Worm (Caenorhabditis elegans): ENCODE data around the gene T12A7.2.
A peak's percentile ranks its signal among the peaks of the same experiment; 100 is the strongest.

T12A7.2 gene

ce11 chrIV:11717094-11717876 lies 43.6 kb downstream of the T12A7.2 start:
- TF ChIP-seq rnt-1 (tag; optimal IDR thresholded peaks at IDR 0.05) (no peak), ref-2 (tag; optimal IDR thresholded peaks at IDR 0.05) (peak; percentile 59), ceh-48 (tag; optimal IDR thresholded peaks at IDR 0.05) (no peak), unc-42 (tag; optimal IDR thresholded peaks at IDR 0.05) (peak; percentile 98), fkh-10 (GFP tag; optimal IDR thresholded peaks at IDR 0.05) (peak; percentile 20)

DNA sequence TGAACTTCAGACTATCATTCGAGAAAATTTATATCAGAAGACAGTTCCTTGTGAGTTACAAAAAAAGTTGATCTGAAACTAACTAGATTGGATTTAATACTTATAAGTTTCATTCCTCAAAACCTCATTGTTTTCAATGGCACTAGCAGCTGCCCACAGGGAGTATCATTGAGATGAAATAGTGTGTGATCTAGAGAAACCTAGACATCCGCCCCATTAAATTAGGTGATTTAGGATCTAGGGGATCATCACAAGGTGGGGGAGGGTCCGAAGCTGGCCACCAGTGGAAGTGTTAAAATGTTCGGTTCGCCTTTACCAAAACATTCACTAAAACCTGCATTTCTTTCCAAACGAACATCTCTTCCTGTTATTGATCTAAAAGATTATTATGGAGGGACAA lies 44.5 kb downstream of the T12A7.2 start:
- TF ChIP-seq nfya-1 (tag; optimal IDR thresholded peaks at IDR 0.05) (no peak), ceh-45 (GFP tag; IDR thresholded peaks at IDR 0.05) (no peak), ceh-19 (GFP tag; optimal IDR thresholded peaks at IDR 0.05) (no peak), Y22D7AL.16 (tag; optimal IDR thresholded peaks at IDR 0.05) (no peak), tbx-7 (tag; optimal IDR thresholded peaks at IDR 0.05) (no peak), dmd-4 (tag; optimal IDR thresholded peaks at IDR 0.05; ENCODE audit: borderline replicate concordance) (no peak), K02D7.2 (tag; optimal IDR thresholded peaks at IDR 0.05) (no peak), C08G9.2 (tag; optimal IDR thresholded peaks at IDR 0.05) (no peak), fkh-6 (tag; optimal IDR thresholded peaks at IDR 0.05) (no peak)

DNA sequence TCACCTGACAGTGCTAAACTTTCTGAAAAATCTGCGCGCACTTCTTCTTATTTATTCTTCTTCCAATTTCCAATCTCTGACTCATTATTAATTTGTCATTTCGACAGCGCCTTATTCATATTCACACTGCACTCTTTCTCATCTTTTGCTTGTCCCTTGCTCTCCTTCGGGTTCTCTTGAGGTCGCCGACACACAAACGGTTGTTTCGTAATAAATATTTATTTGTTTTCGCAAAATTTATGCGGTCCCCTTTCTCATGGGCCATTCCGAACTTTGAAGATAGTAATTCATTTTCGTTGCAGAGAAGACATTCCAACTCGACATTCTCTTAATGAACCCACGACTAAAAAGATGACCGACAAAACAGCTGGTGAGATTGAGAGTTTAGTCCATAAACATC lies 46.2 kb downstream of the T12A7.2 start, which contains the start of gene magi-1:
Gene magi-1 (plus strand): TSS at position 301 of the 400 bp plus-strand sequence.
- TF ChIP-seq ref-2 (tag; optimal IDR thresholded peaks at IDR 0.05) = no peak
- no peak for TF ChIP-seq ttx-3 (tag; optimal IDR thresholded peaks at IDR 0.05)
- no peak for TF ChIP-seq hlh-30 (tag; optimal IDR thresholded peaks at IDR 0.05; ENCODE audit: insufficient read depth)
- TF ChIP-seq hlh-6 (tag; optimal IDR thresholded peaks at IDR 0.05) = no peak
- TF ChIP-seq gmeb-2 (tag; optimal IDR thresholded peaks at IDR 0.05) = no peak

- TF ChIP-seq sdc-2 (tag; optimal IDR thresholded peaks at IDR 0.05) = no peak
- TF ChIP-seq hlh-8 (tag; optimal IDR thresholded peaks at IDR 0.05) = peak; percentile 91
Observed at ce11 chrIV:11713289-11713688, 47.6 kb downstream of the T12A7.2 start.

- TF ChIP-seq unc-55 (GFP tag; optimal IDR thresholded peaks at IDR 0.05) (peak; percentile 98), ceh-31 (tag; optimal IDR thresholded peaks at IDR 0.05) (no peak), nfya-1 (tag; optimal IDR thresholded peaks at IDR 0.05) (peak; percentile 30), rnt-1 (tag; optimal IDR thresholded peaks at IDR 0.05) (peak; percentile 2), Y22D7AL.16 (tag; optimal IDR thresholded peaks at IDR 0.05) (no peak), ceh-18 (tag; optimal IDR thresholded peaks at IDR 0.05) (peak; percentile 65), elt-2 (tag; optimal IDR thresholded peaks at IDR 0.05) (no peak), pat-9 (tag; optimal IDR thresholded peaks at IDR 0.05) (no peak)
Observed at ce11 chrIV:11710331-11710730, 50.6 kb downstream of the T12A7.2 start.

Data from whole organism, late embryonic.